Fruit fly (Drosophila melanogaster): ENCODE results near the gene nmd.

nmd gene

dm6 chr2L:10331066-10331847 lies 27.5 kb upstream of the nmd start, which contains the start of the genes Schip1 and Cox10:
Schip1 (minus strand) TSS chr2L:10331116.
Cox10 (plus strand) TSS chr2L:10331471.
- TF ChIP-seq cas (GFP tag; IDR thresholded peaks at IDR 0.05) (no peak), CG1832 (GFP tag; optimal IDR thresholded peaks at IDR 0.05) (no peak), CG14050 (GFP tag; IDR thresholded peaks at IDR 0.05) (no peak), Hey (tag; optimal IDR thresholded peaks at IDR 0.05) (no peak), CG2678 (tag; optimal IDR thresholded peaks at IDR 0.05) (no peak), gt (GFP tag; IDR thresholded peaks at IDR 0.05) (no peak), CG5180 (GFP tag; optimal IDR thresholded peaks at IDR 0.05) (no peak), sd (tag; optimal IDR thresholded peaks at IDR 0.05) (no peak), seq (GFP tag; IDR thresholded peaks at IDR 0.05) (no peak), jigr1 (GFP tag; IDR thresholded peaks at IDR 0.05) (no peak), chm (GFP tag; IDR thresholded peaks at IDR 0.05) (no peak), E2f1 (GFP tag; IDR thresholded peaks at IDR 0.05) (no peak), Opbp (GFP tag; IDR thresholded peaks at IDR 0.05; ENCODE audit: partially characterized antibody) (no peak), Kr (GFP tag; optimal IDR thresholded peaks at IDR 0.05) (no peak), CG15514 (GFP tag; optimal IDR thresholded peaks at IDR 0.05) (peak; percentile 26), CG10462 (GFP tag; optimal IDR thresholded peaks at IDR 0.05) (no peak), CG17359 (tag; optimal IDR thresholded peaks at IDR 0.05) (peak; percentile 12), CG7357 (GFP tag; IDR thresholded peaks at IDR 0.05) (no peak), NfI (GFP tag; optimal IDR thresholded peaks at IDR 0.05) (no peak), CG11398 (GFP tag; optimal IDR thresholded peaks at IDR 0.05) (no peak), Antp (GFP tag; optimal IDR thresholded peaks at IDR 0.05) (no peak), CG1603 (tag; optimal IDR thresholded peaks at IDR 0.05) (peak; percentile 10), CG4617 (GFP tag; optimal IDR thresholded peaks at IDR 0.05; ENCODE audit: borderline replicate concordance) (peak; percentile 18), CG4424 (GFP tag; optimal IDR thresholded peaks at IDR 0.05) (no peak), cg (GFP tag; optimal IDR thresholded peaks at IDR 0.05) (no peak), CG6854 (GFP tag; optimal IDR thresholded peaks at IDR 0.05) (no peak), pros (GFP tag; optimal IDR thresholded peaks at IDR 0.05) (no peak), psq (GFP tag; optimal IDR thresholded peaks at IDR 0.05) (no peak), CG17612 (GFP tag; IDR thresholded peaks at IDR 0.05) (no peak), tin (GFP tag; optimal IDR thresholded peaks at IDR 0.05) (no peak), HHEX (GFP tag; optimal IDR thresholded peaks at IDR 0.05) (no peak), CG9215 (GFP tag; IDR thresholded peaks at IDR 0.05) (no peak), ken (GFP tag; IDR thresholded peaks at IDR 0.05) (no peak), CG1602 (GFP tag; optimal IDR thresholded peaks at IDR 0.05) (no peak), CTCF (GFP tag; optimal IDR thresholded peaks at IDR 0.05) (no peak), kay (GFP tag; optimal IDR thresholded peaks at IDR 0.05) (no peak), nmo (GFP tag; optimal IDR thresholded peaks at IDR 0.05) (peak; percentile 18), CG17186 (GFP tag; optimal IDR thresholded peaks at IDR 0.05) (no peak), CG6813 (GFP tag; optimal IDR thresholded peaks at IDR 0.05) (no peak), lmd (GFP tag; IDR thresholded peaks at IDR 0.05) (no peak), ro (GFP tag; IDR thresholded peaks at IDR 0.05) (no peak), Stat92E (GFP tag; optimal IDR thresholded peaks at IDR 0.05) (no peak), Ada2b (GFP tag; IDR thresholded peaks at IDR 0.05) (no peak), ci (GFP tag; IDR thresholded peaks at IDR 0.05) (no peak), CG1647 (GFP tag; optimal IDR thresholded peaks at IDR 0.05) (no peak), CG18619 (GFP tag; optimal IDR thresholded peaks at IDR 0.05) (no peak), CG12219 (GFP tag; optimal IDR thresholded peaks at IDR 0.05) (no peak), Pdp1 (GFP tag; optimal IDR thresholded peaks at IDR 0.05) (peak in 1 of 2 experiments; percentile 99), mld (GFP tag; IDR thresholded peaks at IDR 0.05; ENCODE audit: partially characterized antibody) (no peak), Hmr (GFP tag; optimal IDR thresholded peaks at IDR 0.05) (no peak)
